Worm (Caenorhabditis elegans) whole organism, mixed stage, embryonic: ENCODE results near the gene set-22.

ENCODE experiments used
- ceh-83 ChIP-seq: fragments of 200-800 bp; sonication (Bioruptor generic); optimal IDR thresholded peaks from 2 replicates; lab custom pipeline; 2018; ENCODE audit warnings: mild to moderate bottlenecking, missing genetic modification characterization, missing compliant biosample characterization
- nhr-12 ChIP-seq: fragments of 150-350 bp; optimal IDR thresholded peaks from 2 replicates; lab custom pipeline; 2014; ENCODE audit warnings: missing biosample characterization, missing genetic modification characterization
- nhr-237 ChIP-seq: fragments of 150-350 bp; optimal IDR thresholded peaks from 2 replicates; lab custom pipeline; 2014; ENCODE audit warnings: missing biosample characterization, missing genetic modification characterization
- nhr-76 ChIP-seq: sonication (generic microtip); optimal IDR thresholded peaks from 2 replicates; lab custom pipeline; 2017; ENCODE audit warnings: missing biosample characterization, missing genetic modification characterization
- tbx-8 ChIP-seq: fragments of 200-800 bp; sonication (Bioruptor generic); optimal IDR thresholded peaks from 2 replicates; lab custom pipeline; 2018; ENCODE audit warnings: mild to moderate bottlenecking, missing genetic modification characterization, moderate library complexity, missing compliant biosample characterization

ce11 chrV:10404701-10405100, 32.0 kb upstream of the set-22 start:
- no peak for TF ChIP-seq tbx-8 (GFP tag; lab: Kevin White, UChicago)
- no peak for TF ChIP-seq nhr-237 (tag; lab: Kevin White, UChicago)
- no peak for TF ChIP-seq ceh-83
- TF ChIP-seq nhr-12 (tag; lab: Kevin White, UChicago) = no peak
- TF ChIP-seq nhr-76 (tag; lab: Kevin White, UChicago) = no peak
